Worm (Caenorhabditis elegans): ENCODE results near the gene best-9.

The best-9 gene

DNA sequence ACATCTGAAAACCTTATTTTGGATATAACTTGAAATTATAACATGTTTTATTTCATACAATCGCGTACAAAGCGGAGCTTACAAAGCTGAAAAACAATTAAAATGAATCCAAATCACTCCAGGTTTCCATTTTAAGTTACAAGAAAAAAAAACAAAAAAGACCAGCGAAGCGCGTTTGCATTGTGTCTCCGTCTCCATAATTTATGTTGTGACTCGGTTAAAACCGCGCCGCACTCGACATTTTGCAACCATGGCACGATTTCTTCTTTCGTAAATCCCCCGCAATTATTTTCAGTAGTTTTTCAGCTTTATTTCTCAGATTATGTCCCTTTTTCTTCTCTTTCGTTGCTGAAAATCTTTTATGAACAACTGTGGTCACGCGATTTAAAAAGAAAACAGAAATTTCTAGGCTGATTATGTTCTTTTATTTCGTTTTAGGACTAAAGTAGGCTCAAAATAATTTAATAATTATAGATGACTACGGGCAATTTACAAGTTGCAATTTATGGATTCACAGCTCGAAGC, 24.9 kb downstream of the best-9 start, which contains the start of the genes F38A5.2 and dnj-11 (continued):
- TF ChIP-seq egl-27 (tag; optimal IDR thresholded peaks at IDR 0.05) (no peak), nhr-102 (tag; optimal IDR thresholded peaks at IDR 0.05) (no peak), ctbp-1 (GFP tag; IDR thresholded peaks at IDR 0.05) (0 out of 2 replicates have a peak, but pooled peaks have one; percentile 26), set-16 (GFP tag; IDR thresholded peaks at IDR 0.05) (no peak), Y75B8A.6 (GFP tag; IDR thresholded peaks at IDR 0.05) (no peak), F49E8.2 (tag; optimal IDR thresholded peaks at IDR 0.05; ENCODE audit: borderline replicate concordance) (no peak), zfp-2 (tag; optimal IDR thresholded peaks at IDR 0.05) (no peak), Y5F2A.4 (GFP tag; optimal IDR thresholded peaks at IDR 0.05) (no peak), ztf-7 (tag; optimal IDR thresholded peaks at IDR 0.05) (no peak), spr-1 (tag; optimal IDR thresholded peaks at IDR 0.05) (no peak), lim-7 (GFP tag; IDR thresholded peaks at IDR 0.05) (no peak), ama-1 (optimal IDR thresholded peaks at IDR 0.05) (no peak), nhr-77 (tag; optimal IDR thresholded peaks at IDR 0.05) (peak; percentile 67), Y105C5A.15 (GFP tag; IDR thresholded peaks at IDR 0.05) (no peak), lir-3 (tag; optimal IDR thresholded peaks at IDR 0.05) (no peak), nhr-48 (tag; optimal IDR thresholded peaks at IDR 0.05) (no peak), rbr-2 (tag; optimal IDR thresholded peaks at IDR 0.05) (peak; percentile 60), aha-1 (tag) (peak; percentile 95), dmd-9 (GFP tag; IDR thresholded peaks at IDR 0.05) (no peak), fos-1 (tag; optimal IDR thresholded peaks at IDR 0.05) (no peak), D1046.2 (GFP tag; IDR thresholded peaks at IDR 0.05) (no peak), madf-9 (GFP tag; conservative IDR thresholded peaks at IDR 0.05) (no peak), aly-2 (tag; optimal IDR thresholded peaks at IDR 0.05) (no peak), F44E2.7 (GFP tag; IDR thresholded peaks at IDR 0.05) (no peak), zip-11 (GFP tag; IDR thresholded peaks at IDR 0.05) (no peak), nhr-42 (GFP tag; IDR thresholded peaks at IDR 0.05) (no peak), lin-13 (GFP tag; optimal IDR thresholded peaks at IDR 0.05) (peak; percentile 50), ceh-44 (GFP tag; IDR thresholded peaks at IDR 0.05) (no peak), sdz-12 (GFP tag; optimal IDR thresholded peaks at IDR 0.05) (no peak), duxl-1 (tag; optimal IDR thresholded peaks at IDR 0.05; ENCODE audit: poor library complexity) (peak; percentile 26), nhr-237 (tag; optimal IDR thresholded peaks at IDR 0.05) (no peak), T20F7.1 (GFP tag; optimal IDR thresholded peaks at IDR 0.05) (no peak), nhr-111 (GFP tag; optimal IDR thresholded peaks at IDR 0.05) (no peak), nhr-76 (tag; optimal IDR thresholded peaks at IDR 0.05) (no peak), tra-1 (GFP tag; IDR thresholded peaks at IDR 0.05) (0 out of 2 replicates have a peak, but pooled peaks have one; percentile 12), snpc-4 (tag; optimal IDR thresholded peaks at IDR 0.05) (peak; percentile 43), mdl-1 (tag; optimal IDR thresholded peaks at IDR 0.05) (no peak), egl-43 (GFP tag; IDR thresholded peaks at IDR 0.05) (no peak), tag-97 (GFP tag; IDR thresholded peaks at IDR 0.05) (no peak), php-3 (GFP tag; IDR thresholded peaks at IDR 0.05) (no peak), hmg-1.1 (GFP tag; IDR thresholded peaks at IDR 0.05) (0 out of 2 replicates have a peak, but pooled peaks have one; percentile 41), unc-62 (GFP tag; optimal IDR thresholded peaks at IDR 0.05 in 1 of 2) (peak in 1 of 2 experiments; percentile 89), unc-62 (tag; optimal IDR thresholded peaks at IDR 0.05) (no peak), jun-1 (tag; optimal IDR thresholded peaks at IDR 0.05) (no peak), daf-12 (tag; optimal IDR thresholded peaks at IDR 0.05) (no peak), ceh-32 (tag; optimal IDR thresholded peaks at IDR 0.05; ENCODE audit: poor library complexity) (no peak), arid-1 (GFP tag; conservative IDR thresholded peaks at IDR 0.05) (no peak), daf-8 (GFP tag; IDR thresholded peaks at IDR 0.05) (no peak), hlh-30 (tag; optimal IDR thresholded peaks at IDR 0.05; ENCODE audit: insufficient read depth) (peak; percentile 70), attf-4 (tag; optimal IDR thresholded peaks at IDR 0.05) (no peak), lsy-2 (tag; optimal IDR thresholded peaks at IDR 0.05) (peak in 1 of 2 experiments; percentile 89), F37D6.2 (tag; optimal IDR thresholded peaks at IDR 0.05) (no peak)
